Fruit fly (Drosophila melanogaster) whole organism, embryonic: ENCODE data around the gene CG15725.

ENCODE experiments used
- Abd-B ChIP-seq: fragments of 200-800 bp; sonication (Bioruptor generic); optimal IDR thresholded peaks from 2 replicates; lab custom pipeline; 2018; ENCODE audit warnings: missing biosample characterization, mild to moderate bottlenecking, missing genetic modification characterization, moderate library complexity
- B-H1 ChIP-seq: fragments of 200-800 bp; sonication (Bioruptor generic); IDR thresholded peaks from 3 replicates; pipeline ENCODE4 v1.3.6; 2022; ENCODE audit warnings: missing biosample characterization, missing genetic modification characterization
- Bteb2 ChIP-seq: fragments of 200-800 bp; sonication (Bioruptor generic); optimal IDR thresholded peaks from 2 replicates; lab custom pipeline; 2016; ENCODE audit warnings: missing biosample characterization, missing genetic modification characterization
- CG10209 ChIP-seq: fragments of 200-800 bp; sonication (Bioruptor generic); optimal IDR thresholded peaks from 3 replicates; lab custom pipeline; 2017; ENCODE audit warnings: missing biosample characterization, mild to moderate bottlenecking, missing genetic modification characterization, missing genetic modification reagents
- CG12219 ChIP-seq: fragments of 200-800 bp; sonication (Bioruptor generic); optimal IDR thresholded peaks from 3 replicates; lab custom pipeline; 2018; ENCODE audit warnings: missing biosample characterization, mild to moderate bottlenecking, missing genetic modification characterization
- CG14667 ChIP-seq: fragments of 200-800 bp; sonication (Bioruptor generic); IDR thresholded peaks from 2 replicates; pipeline ENCODE4 v1.3.6; 2022; ENCODE audit warnings: missing biosample characterization, missing genetic modification characterization
- CG14710 ChIP-seq: fragments of 200-800 bp; sonication (Bioruptor generic); optimal IDR thresholded peaks from 3 replicates; lab custom pipeline; 2019; ENCODE audit warnings: missing biosample characterization, mild to moderate bottlenecking, missing genetic modification characterization, moderate library complexity
- CG15601 ChIP-seq: fragments of 200-800 bp; sonication (Bioruptor generic); optimal IDR thresholded peaks from 3 replicates; lab custom pipeline; 2019; ENCODE audit warnings: missing biosample characterization, mild to moderate bottlenecking, missing genetic modification characterization, moderate library complexity
- CG17612 ChIP-seq: fragments of 200-800 bp; sonication (Bioruptor generic); IDR thresholded peaks from 2 replicates; pipeline ENCODE4 v1.3.6; 2022; ENCODE audit warnings: missing biosample characterization, missing genetic modification characterization
- CG1792 ChIP-seq: fragments of 200-800 bp; sonication (Bioruptor generic); optimal IDR thresholded peaks from 2 replicates; lab custom pipeline; 2016; ENCODE audit warnings: missing biosample characterization, missing genetic modification characterization
- CG2120 ChIP-seq: fragments of 200-800 bp; sonication (Bioruptor generic); optimal IDR thresholded peaks from 3 replicates; lab custom pipeline; 2016; ENCODE audit warnings: missing biosample characterization, missing genetic modification characterization
- CG2199 ChIP-seq: fragments of 200-800 bp; sonication (Bioruptor generic); IDR thresholded peaks from 3 replicates; pipeline ENCODE4 v1.3.6; 2022; ENCODE audit warnings: missing biosample characterization, missing genetic modification characterization
- CG34224 ChIP-seq: fragments of 200-800 bp; sonication (Bioruptor generic); IDR thresholded peaks from 3 replicates; pipeline ENCODE4 v1.3.6; 2022; ENCODE audit warnings: missing biosample characterization, missing genetic modification characterization; ENCODE audit not compliant: partially characterized antibody
- CG34422 ChIP-seq: fragments of 200-800 bp; sonication (Bioruptor generic); IDR thresholded peaks from 3 replicates; pipeline ENCODE4 v1.3.6; 2022; ENCODE audit warnings: missing biosample characterization, missing genetic modification characterization
- CG3995 ChIP-seq: fragments of 200-800 bp; sonication (Bioruptor generic); optimal IDR thresholded peaks from 3 replicates; lab custom pipeline; 2016; ENCODE audit warnings: missing biosample characterization, missing genetic modification characterization
- CG43689 ChIP-seq: fragments of 200-800 bp; sonication (Bioruptor generic); IDR thresholded peaks from 2 replicates; pipeline ENCODE4 v1.3.6; 2022; ENCODE audit warnings: missing biosample characterization, missing genetic modification characterization
- CG6654 ChIP-seq: fragments of 200-800 bp; sonication (Bioruptor generic); optimal IDR thresholded peaks from 2 replicates; lab custom pipeline; 2017; ENCODE audit warnings: missing biosample characterization, mild to moderate bottlenecking, missing genetic modification characterization
- CG6683 ChIP-seq: fragments of 200-800 bp; sonication (Bioruptor generic); optimal IDR thresholded peaks from 2 replicates; lab custom pipeline; 2017; ENCODE audit warnings: missing biosample characterization, mild to moderate bottlenecking, missing genetic modification characterization, missing genetic modification reagents
- CG6765 ChIP-seq: fragments of 200-800 bp; sonication (Bioruptor generic); optimal IDR thresholded peaks from 3 replicates; lab custom pipeline; 2017; ENCODE audit warnings: missing biosample characterization, mild to moderate bottlenecking, missing genetic modification characterization
- CG7556 ChIP-seq: fragments of 200-800 bp; sonication (Bioruptor generic); optimal IDR thresholded peaks from 2 replicates; lab custom pipeline; 2017; ENCODE audit warnings: missing biosample characterization, mild to moderate bottlenecking, missing genetic modification characterization
- CG7745 ChIP-seq: fragments of 200-800 bp; sonication (Bioruptor generic); optimal IDR thresholded peaks from 2 replicates; lab custom pipeline; 2018; ENCODE audit warnings: missing biosample characterization, mild to moderate bottlenecking, missing genetic modification characterization, moderate library complexity
- CG8388 ChIP-seq: fragments of 200-800 bp; sonication (Bioruptor generic); optimal IDR thresholded peaks from 2 replicates; lab custom pipeline; 2019; ENCODE audit warnings: missing biosample characterization, mild to moderate bottlenecking, missing genetic modification characterization, moderate library complexity
- CG9797 ChIP-seq: fragments of 200-800 bp; sonication (Bioruptor generic); optimal IDR thresholded peaks from 3 replicates; lab custom pipeline; 2018; ENCODE audit warnings: missing biosample characterization, mild to moderate bottlenecking, missing genetic modification characterization
- D19B ChIP-seq: fragments of 200-800 bp; sonication (Bioruptor generic); optimal IDR thresholded peaks from 2 replicates; lab custom pipeline; 2017; ENCODE audit warnings: missing biosample characterization, mild to moderate bottlenecking, missing genetic modification characterization
- Dll ChIP-seq: fragments of 200-800 bp; sonication (Bioruptor generic); IDR thresholded peaks from 4 replicates; pipeline ENCODE4 v1.3.6; 2022; ENCODE audit warnings: missing biosample characterization, missing genetic modification characterization; ENCODE audit not compliant: partially characterized antibody
- Ets65A ChIP-seq: fragments of 200-800 bp; sonication (Bioruptor generic); peaks from one replicate; lab custom pipeline; 2016; ENCODE audit warnings: missing biosample characterization, missing genetic modification characterization
- HmgD ChIP-seq: fragments of 200-800 bp; sonication (Bioruptor generic); optimal IDR thresholded peaks from 3 replicates; lab custom pipeline; 2016; ENCODE audit warnings: missing biosample characterization, missing genetic modification characterization
- Hmx ChIP-seq: fragments of 200-800 bp; sonication (Bioruptor generic); optimal IDR thresholded peaks from 2 replicates; lab custom pipeline; 2016; ENCODE audit warnings: missing biosample characterization, missing genetic modification characterization
- Lim3 ChIP-seq: fragments of 200-800 bp; sonication (Bioruptor generic); IDR thresholded peaks from 2 replicates; pipeline ENCODE4 v1.3.6; 2022; ENCODE audit warnings: missing biosample characterization, missing genetic modification characterization
- MBD-R2 ChIP-seq: fragments of 200-800 bp; sonication (Bioruptor generic); IDR thresholded peaks from 2 replicates; pipeline ENCODE4 v1.3.6; 2022; ENCODE audit warnings: missing biosample characterization, missing genetic modification characterization
- Med ChIP-seq: fragments of 200-800 bp; sonication (Bioruptor generic); peaks from one replicate; lab custom pipeline; 2016; ENCODE audit warnings: missing biosample characterization, missing genetic modification characterization, mild to moderate bottlenecking, inconsistent platforms, moderate library complexity
- NC2α ChIP-seq: fragments of 200-800 bp; sonication (Bioruptor generic); optimal IDR thresholded peaks from 2 replicates; lab custom pipeline; 2016; ENCODE audit warnings: missing biosample characterization, missing genetic modification characterization
- Optix ChIP-seq: fragments of 200-800 bp; sonication (Bioruptor generic); IDR thresholded peaks from 3 replicates; pipeline ENCODE4 v1.3.6; 2022; ENCODE audit warnings: missing biosample characterization, missing genetic modification characterization
- Usf ChIP-seq: fragments of 200-800 bp; sonication (Bioruptor generic); optimal IDR thresholded peaks from 2 replicates; lab custom pipeline; 2017; ENCODE audit warnings: missing genotype, missing biosample characterization, missing genetic modification characterization
- btn ChIP-seq: fragments of 200-800 bp; sonication (Bioruptor generic); optimal IDR thresholded peaks from 2 replicates; lab custom pipeline; 2016; ENCODE audit warnings: missing biosample characterization, missing genetic modification characterization
- dati ChIP-seq: fragments of 200-800 bp; sonication (Bioruptor generic); IDR thresholded peaks from 2 replicates; pipeline ENCODE4 v1.3.6; 2022; ENCODE audit warnings: missing biosample characterization, missing genetic modification characterization
- dpn ChIP-seq, 2 experiments: fragments of 200-800 bp; sonication (Bioruptor generic); optimal IDR thresholded peaks; 3 replicates each; lab custom pipeline; 2016; ENCODE audit warnings: missing biosample characterization in 2 of 2, missing genetic modification characterization in 2 of 2
- dysf ChIP-seq: fragments of 200-800 bp; sonication (Bioruptor generic); IDR thresholded peaks from 3 replicates; pipeline ENCODE4 v1.3.6; 2022; ENCODE audit warnings: missing biosample characterization, missing genetic modification characterization
- ewg ChIP-seq: fragments of 200-800 bp; sonication (Bioruptor generic); optimal IDR thresholded peaks from 3 replicates; lab custom pipeline; 2017; ENCODE audit warnings: mild to moderate bottlenecking, missing biosample characterization, missing genetic modification reagents, missing genetic modification characterization
- grau ChIP-seq: fragments of 200-800 bp; optimal IDR thresholded peaks from 3 replicates; lab custom pipeline; 2019; ENCODE audit warnings: missing biosample characterization, mild to moderate bottlenecking, missing genetic modification characterization, moderate library complexity
- hkb ChIP-seq, 2 experiments: fragments of 200-800 bp in 1 of 2; fragments of >200 bp in 1 of 2; sonication (Bioruptor generic) in 1 of 2; IDR thresholded peaks in 1 of 2; optimal IDR thresholded peaks in 1 of 2; 2 replicates each; pipeline versions ENCODE4 v1.3.6 to Lab custom; 2017 to 2022; ENCODE audit warnings: missing biosample characterization in 1 of 2, missing genetic modification characterization in 1 of 2
- lola ChIP-seq, 3 experiments: fragments of >200 bp in 2 of 3; fragments of 200-800 bp in 1 of 3; sonication (Bioruptor generic) in 1 of 3; optimal IDR thresholded peaks; 2 replicates each; lab custom pipeline; 2017 to 2019; ENCODE audit warnings: missing biosample characterization in 3 of 3, missing genetic modification characterization in 3 of 3, mild to moderate bottlenecking in 1 of 3, moderate library complexity in 1 of 3
- schlank ChIP-seq: fragments of 200-800 bp; sonication (Bioruptor generic); optimal IDR thresholded peaks from 2 replicates; lab custom pipeline; 2018; ENCODE audit warnings: missing biosample characterization, mild to moderate bottlenecking, missing genetic modification characterization
- sens ChIP-seq: fragments of 200-800 bp; sonication (Bioruptor generic); peaks from one replicate; lab custom pipeline; 2016; ENCODE audit warnings: missing biosample characterization, missing genetic modification characterization
- seq ChIP-seq: fragments of 200-800 bp; sonication (Bioruptor generic); IDR thresholded peaks from 2 replicates; pipeline ENCODE4 v1.3.6; 2022; ENCODE audit warnings: missing biosample characterization, missing genetic modification characterization
- shn ChIP-seq: fragments of 200-800 bp; sonication (Bioruptor generic); optimal IDR thresholded peaks from 3 replicates; lab custom pipeline; 2016; ENCODE audit warnings: missing biosample characterization, missing genetic modification characterization
- so ChIP-seq: fragments of 200-800 bp; sonication (Bioruptor generic); IDR thresholded peaks from 3 replicates; pipeline ENCODE4 v1.3.6; 2022; ENCODE audit warnings: missing biosample characterization, missing genetic modification characterization
- sob ChIP-seq: fragments of 200-800 bp; sonication (Bioruptor generic); IDR thresholded peaks from 2 replicates; pipeline ENCODE4 v1.3.6; 2022; ENCODE audit warnings: missing biosample characterization, missing genetic modification characterization
- vvl ChIP-seq: fragments of 200-800 bp; sonication (Bioruptor generic); IDR thresholded peaks from 2 replicates; pipeline ENCODE4 v1.3.6; 2022; ENCODE audit warnings: missing biosample characterization, missing genetic modification characterization
- z ChIP-seq: fragments of 200-800 bp; sonication (Bioruptor generic); IDR thresholded peaks from 3 replicates; pipeline ENCODE4 v1.3.6; 2022; ENCODE audit warnings: missing biosample characterization, missing genetic modification characterization
- zfh2 ChIP-seq: fragments of 200-800 bp; sonication (Bioruptor generic); optimal IDR thresholded peaks from 2 replicates; lab custom pipeline; 2016; ENCODE audit warnings: missing biosample characterization, missing genetic modification characterization

Gene CG15725

dm6 chrX:12665796-12666338, 39.8 kb upstream of the CG15725 start (continued):
- peak; percentile 7 for TF ChIP-seq grau (tag; lab: Kevin White, UChicago)
- no peak for TF ChIP-seq CG2120 (GFP tag; lab: Kevin White, UChicago)
- 0 out of 3 replicates have a peak, but pooled peaks have one; percentile 5 for TF ChIP-seq so (GFP tag; lab: Robert Waterston, UW)
- no peak for TF ChIP-seq Optix (GFP tag; lab: Robert Waterston, UW)
- no peak for TF ChIP-seq schlank (tag; lab: Kevin White, UChicago)
- TF ChIP-seq B-H1 = no peak
- no peak for TF ChIP-seq CG43689 (GFP tag; lab: Robert Waterston, UW)
- TF ChIP-seq CG8388 (GFP tag; lab: Kevin White, UChicago) = no peak
- TF ChIP-seq Hmx (GFP tag; lab: Kevin White, UChicago) = no peak
- TF ChIP-seq sens (GFP tag; lab: Kevin White, UChicago) = no peak
- no peak for TF ChIP-seq CG3995 (GFP tag; lab: Kevin White, UChicago)
- peak in 1 of 3 experiments; percentile 16 for TF ChIP-seq lola (GFP tag; optimal IDR thresholded peaks at IDR 0.05; lab: Kevin White, UChicago)
- no peak for TF ChIP-seq CG34224
- no peak for TF ChIP-seq Bteb2
- no peak for TF ChIP-seq dysf (GFP tag; lab: Robert Waterston, UW)
- no peak for TF ChIP-seq ewg (GFP tag; lab: Kevin White, UChicago)
- TF ChIP-seq CG10209 (GFP tag; lab: Kevin White, UChicago) = no peak
- TF ChIP-seq Usf = no peak
- no peak for TF ChIP-seq zfh2
- TF ChIP-seq D19B = peak; percentile 25
- no peak for TF ChIP-seq sob (GFP tag; lab: Robert Waterston, UW)
- no peak for TF ChIP-seq shn
- TF ChIP-seq, all 482 proteins: peak for 20

dm6 chrX:12666471-12666884, 39.2 kb upstream of the CG15725 start:
- TF ChIP-seq CG17612 (GFP tag; lab: Robert Waterston, UW) (peak; percentile 92), Lim3 (GFP tag; lab: Robert Waterston, UW) (peak; percentile 66), CG7556 (GFP tag; lab: Kevin White, UChicago) (peak; percentile 95), Med (GFP tag; lab: Kevin White, UChicago) (peak; percentile 94), CG6765 (GFP tag; lab: Kevin White, UChicago) (peak; percentile 90), NC2α (peak; percentile 60), CG7745 (tag; lab: Kevin White, UChicago) (peak; percentile 92), CG12219 (peak; percentile 82), Dll (GFP tag; lab: Robert Waterston, UW) (no peak), vvl (GFP tag; lab: Robert Waterston, UW) (peak; percentile 98), CG6683 (peak; percentile 84), dati (GFP tag; lab: Robert Waterston, UW) (peak; percentile 80; the same call in 1 of the 2 replicates), HmgD (GFP tag; lab: Kevin White, UChicago) (no peak), btn (GFP tag; lab: Kevin White, UChicago) (peak; percentile 49), dpn (GFP tag; optimal IDR thresholded peaks at IDR 0.05; lab: Kevin White, UChicago) (peak; percentile 85 to 95), CG14667 (GFP tag; lab: Robert Waterston, UW) (peak; percentile 94), Ets65A (peak; percentile 90), z (peak; percentile 68; the same call in 1 of the 3 replicates), Abd-B (GFP tag; lab: Kevin White, UChicago) (peak; percentile 95), CG43689 (GFP tag; lab: Robert Waterston, UW) (peak; percentile 81), MBD-R2 (GFP tag; lab: Robert Waterston, UW) (peak; percentile 90), CG1792 (GFP tag; lab: Kevin White, UChicago) (peak; percentile 71), seq (GFP tag; lab: Robert Waterston, UW) (peak; percentile 93), CG34422 (GFP tag; lab: Robert Waterston, UW) (peak; percentile 97), CG14710 (tag; lab: Kevin White, UChicago) (peak; percentile 98), CG6654 (GFP tag; lab: Kevin White, UChicago) (peak; percentile 79), hkb (optimal IDR thresholded peaks at IDR 0.05; lab: Kevin White, UChicago) (no peak), hkb (GFP tag; IDR thresholded peaks at IDR 0.05; lab: Robert Waterston, UW) (peak; percentile 93), CG2199 (GFP tag; lab: Robert Waterston, UW) (peak; percentile 87; the same call in 2 of the 3 replicates), CG9797 (GFP tag; lab: Kevin White, UChicago) (peak; percentile 21), CG15601 (tag; lab: Kevin White, UChicago) (peak; percentile 97)
